Fruit fly (Drosophila melanogaster): Measurements from ENCODE around the gene CG5888.

Gene CG5888

DNA sequence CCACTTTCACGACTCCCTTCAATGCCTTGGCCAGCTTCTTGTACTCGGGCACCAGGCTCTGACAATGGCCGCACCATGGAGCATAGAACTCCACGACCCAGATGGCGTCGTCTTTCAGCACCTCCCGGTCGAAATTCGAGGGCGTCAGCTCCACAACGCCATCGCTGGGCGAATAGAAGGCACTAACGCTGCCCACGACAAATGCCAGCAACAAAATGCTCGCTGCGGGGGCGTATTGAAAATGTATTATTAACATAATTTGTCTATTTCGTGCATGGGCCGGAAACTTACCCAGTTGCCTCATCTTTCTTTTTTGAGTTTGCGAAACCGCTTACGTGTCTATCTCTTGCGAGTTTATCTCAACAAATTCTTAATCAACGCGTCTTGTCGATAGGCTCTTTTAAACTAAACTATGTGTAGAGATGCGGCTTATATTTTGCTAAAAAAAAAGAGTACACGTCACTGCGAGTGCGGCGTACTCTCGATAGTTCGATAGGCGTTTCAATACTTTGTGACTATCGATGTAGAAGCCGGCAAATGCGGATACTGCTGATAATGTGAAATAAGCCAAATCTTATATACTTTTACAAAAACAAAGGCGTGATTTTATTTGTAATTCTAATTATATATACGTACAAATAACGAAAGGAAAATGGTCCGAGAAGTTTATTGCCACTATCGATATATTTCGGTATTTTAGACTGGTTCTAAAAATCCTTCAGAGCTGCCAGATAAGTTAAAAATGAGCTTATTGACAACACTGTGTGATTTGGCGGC lies 91.8 kb downstream of the CG5888 start, which contains the start of gene CaBP1 (continued):
- no peak for TF ChIP-seq Dif (GFP tag; optimal IDR thresholded peaks at IDR 0.05; ENCODE audit: partially characterized antibody)
- TF ChIP-seq Rel (GFP tag; optimal IDR thresholded peaks at IDR 0.05) = no peak
- peak; percentile 4 for TF ChIP-seq Rel (tag; optimal IDR thresholded peaks at IDR 0.05)
- peak; percentile 50 for TF ChIP-seq brk (GFP tag; optimal IDR thresholded peaks at IDR 0.05)
- TF ChIP-seq Myc (optimal IDR thresholded peaks at IDR 0.05) = peak; percentile 61

DNA sequence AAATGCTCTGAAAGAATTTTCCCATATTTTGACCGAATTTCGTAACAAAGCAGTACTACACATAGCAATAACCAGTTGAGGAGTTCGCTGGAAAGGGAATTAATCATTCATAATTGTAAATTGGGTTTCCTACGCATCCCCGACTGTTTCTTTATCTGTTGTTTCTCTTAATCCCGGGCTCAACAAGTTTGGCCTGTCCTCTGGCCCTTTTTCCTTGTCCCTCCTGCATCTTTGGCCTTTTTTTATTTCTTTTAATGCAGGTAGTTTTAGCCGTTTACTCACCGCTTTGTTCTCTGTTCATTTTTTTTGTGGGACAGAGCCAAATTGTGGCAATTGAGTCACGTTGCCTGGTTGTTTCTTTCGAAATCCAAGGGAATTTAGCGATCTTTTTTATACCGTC lies 94.5 kb downstream of the CG5888 start:
- TF ChIP-seq GATAd (GFP tag; optimal IDR thresholded peaks at IDR 0.05) = no peak
- TF ChIP-seq dmrt93B (GFP tag; optimal IDR thresholded peaks at IDR 0.05) = no peak
- TF ChIP-seq Hr83 (GFP tag; optimal IDR thresholded peaks at IDR 0.05; ENCODE audit: poor library complexity, severe bottlenecking) = no peak

DNA sequence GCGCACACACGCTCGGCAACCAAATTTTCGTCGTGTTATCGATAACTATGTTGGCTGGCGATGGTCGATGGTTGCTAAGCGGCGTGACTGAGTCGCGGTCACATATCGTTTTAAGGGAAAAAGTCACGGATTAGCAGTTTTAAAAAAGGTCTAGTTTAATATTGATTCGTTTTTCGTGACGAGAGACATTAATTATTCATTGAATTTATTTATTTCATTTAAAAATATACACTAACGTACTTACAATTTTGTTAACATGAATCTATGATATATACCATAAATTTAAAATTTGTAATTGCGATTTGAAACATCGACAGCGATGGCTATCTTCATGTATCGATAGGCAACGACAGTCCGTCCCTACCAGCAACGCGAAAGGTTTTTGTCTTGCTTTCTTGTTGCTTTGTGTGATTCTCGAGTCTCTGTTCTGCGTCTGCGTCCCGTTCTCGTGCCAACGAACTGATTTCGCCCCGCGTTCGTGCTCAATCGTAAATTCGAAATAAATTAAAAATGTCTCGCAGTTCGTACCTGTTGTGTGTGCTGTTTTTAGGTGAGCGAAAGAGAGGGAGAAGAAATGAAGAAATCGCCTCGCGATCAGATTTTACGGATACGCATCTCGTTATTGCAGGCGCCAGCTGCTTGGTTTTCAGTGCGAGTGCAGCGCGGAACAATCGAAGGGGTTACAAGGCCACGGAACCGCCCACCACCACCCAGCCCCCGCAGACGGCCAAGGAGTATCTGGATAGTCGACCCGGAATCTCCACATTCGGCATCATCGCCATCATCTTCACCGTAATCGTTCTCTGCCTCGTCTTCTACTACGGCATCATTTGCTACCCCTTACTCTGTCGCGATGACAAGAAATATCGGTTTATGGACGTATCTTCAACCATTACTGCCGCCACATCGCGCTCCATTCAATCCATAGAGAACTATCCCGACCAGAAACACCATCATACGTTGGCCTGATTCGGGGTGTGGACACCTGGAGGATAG lies 95.4 kb downstream of the CG5888 start, which contains the start of the genes Hyls1, chif and CG4455:
Hyls1 (minus strand) TSS at position 44 of the 996 bp plus-strand sequence.
chif (minus strand) TSS at position 44 of the 996 bp plus-strand sequence.
CG4455 (plus strand) TSS at position 350 of the 996 bp plus-strand sequence.
- TF ChIP-seq Dfd (GFP tag; optimal IDR thresholded peaks at IDR 0.05) (no peak), CG9705 (GFP tag; optimal IDR thresholded peaks at IDR 0.05) (peak; percentile 44), dsf (GFP tag; optimal IDR thresholded peaks at IDR 0.05; ENCODE audit: borderline replicate concordance) (no peak), brk (GFP tag; optimal IDR thresholded peaks at IDR 0.05) (peak; percentile 75), GATAd (GFP tag; optimal IDR thresholded peaks at IDR 0.05) (no peak), sv (GFP tag; optimal IDR thresholded peaks at IDR 0.05) (peak; percentile 13), usp (GFP tag; optimal IDR thresholded peaks at IDR 0.05) (no peak), Sp1 (GFP tag; optimal IDR thresholded peaks at IDR 0.05) (peak; percentile 58), ey (GFP tag; optimal IDR thresholded peaks at IDR 0.05) (no peak), br (GFP tag; optimal IDR thresholded peaks at IDR 0.05) (no peak), Dif (GFP tag; optimal IDR thresholded peaks at IDR 0.05; ENCODE audit: partially characterized antibody) (no peak), h (GFP tag; optimal IDR thresholded peaks at IDR 0.05) (peak; percentile 36), HLH106 (tag; optimal IDR thresholded peaks at IDR 0.05) (peak; percentile 69), lola (GFP tag; optimal IDR thresholded peaks at IDR 0.05) (no peak), Hr78 (GFP tag; optimal IDR thresholded peaks at IDR 0.05) (no peak), Myc (optimal IDR thresholded peaks at IDR 0.05) (no peak), dl (GFP tag; optimal IDR thresholded peaks at IDR 0.05; ENCODE audit: insufficient read depth in 1 of 2, partially characterized antibody in 2 of 2) (no peak), OdsH (GFP tag; optimal IDR thresholded peaks at IDR 0.05) (peak; percentile 40), foxo (GFP tag; optimal IDR thresholded peaks at IDR 0.05) (peak in 1 of 2 experiments; percentile 55), Abd-B (GFP tag; optimal IDR thresholded peaks at IDR 0.05) (no peak), Rel (GFP tag; optimal IDR thresholded peaks at IDR 0.05) (no peak), Rel (tag; optimal IDR thresholded peaks at IDR 0.05) (peak; percentile 71), Mio (GFP tag; optimal IDR thresholded peaks at IDR 0.05) (no peak), Hnf4 (GFP tag; optimal IDR thresholded peaks at IDR 0.05) (peak; percentile 53), fru (GFP tag; optimal IDR thresholded peaks at IDR 0.05) (peak; percentile 1), sage (GFP tag; optimal IDR thresholded peaks at IDR 0.05) (peak; percentile 46), dmrt93B (GFP tag; optimal IDR thresholded peaks at IDR 0.05) (peak; percentile 37), psq (GFP tag; optimal IDR thresholded peaks at IDR 0.05) (peak; percentile 85), rgr (GFP tag; optimal IDR thresholded peaks at IDR 0.05) (peak; percentile 47), Vsx2 (GFP tag; optimal IDR thresholded peaks at IDR 0.05; ENCODE audit: partially characterized antibody) (no peak), N (GFP tag; optimal IDR thresholded peaks at IDR 0.05) (no peak), woc (GFP tag; optimal IDR thresholded peaks at IDR 0.05) (peak; percentile 40), jim (GFP tag; optimal IDR thresholded peaks at IDR 0.05) (no peak), Hr83 (GFP tag; optimal IDR thresholded peaks at IDR 0.05; ENCODE audit: poor library complexity, severe bottlenecking) (peak; percentile 28), tai (GFP tag; optimal IDR thresholded peaks at IDR 0.05) (peak; percentile 62), pan (optimal IDR thresholded peaks at IDR 0.05) (no peak), Jra (GFP tag; optimal IDR thresholded peaks at IDR 0.05) (no peak), CrebA (GFP tag; optimal IDR thresholded peaks at IDR 0.05; ENCODE audit: borderline replicate concordance) (no peak), CG32264 (GFP tag; optimal IDR thresholded peaks at IDR 0.05) (no peak)
